Fruit fly (Drosophila melanogaster) Kc167 (cell line): ENCODE measurements around the gene Gr93d.

Experiments
- h ChIP-seq: fragments of >200 bp; optimal IDR thresholded peaks from 3 replicates; lab custom pipeline; 2018; ENCODE audit warnings: missing external identifiers
- psq ChIP-seq: fragments of >200 bp; optimal IDR thresholded peaks from 2 replicates; lab custom pipeline; 2017; ENCODE audit warnings: missing external identifiers
- ttk ChIP-seq: sonication (Bioruptor generic); optimal IDR thresholded peaks from 2 replicates; lab custom pipeline; 2017; ENCODE audit warnings: missing external identifiers

DNA sequence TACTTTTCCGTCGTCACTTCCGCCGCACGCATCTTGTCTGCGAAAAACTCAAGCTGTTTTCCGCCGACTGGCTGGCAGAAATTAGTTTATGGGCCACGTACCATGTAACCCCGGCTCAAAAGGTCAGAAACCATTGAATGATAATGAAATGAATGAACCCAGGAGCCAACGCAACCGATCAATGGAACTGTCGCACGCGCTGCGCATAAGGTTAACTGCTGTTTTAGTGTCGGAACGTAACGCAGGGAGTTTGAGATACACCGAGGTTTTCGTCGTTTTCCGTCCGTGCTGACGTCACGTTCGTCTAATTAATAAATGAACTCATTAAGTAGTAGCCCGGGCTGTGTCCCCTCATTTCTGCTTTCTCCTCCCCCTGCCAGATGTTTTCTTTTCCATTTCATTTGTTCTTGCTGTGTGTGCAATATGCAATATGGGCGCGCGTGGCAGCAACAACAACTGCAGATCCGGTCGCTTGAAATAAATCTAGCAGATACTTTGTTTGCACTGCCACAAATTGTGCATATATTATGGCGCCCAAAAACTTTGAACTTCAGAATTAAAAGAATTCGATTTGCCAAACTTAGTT, 11.9 kb upstream of the Gr93d start:
- TF ChIP-seq psq (lab: Kevin White, UChicago) (no peak), ttk (no peak), h (lab: Kevin White, UChicago) (no peak)
